Worm (Caenorhabditis elegans) whole organism, late embryonic: ENCODE data around the gene fipr-28.
"Not testable (repeated sequence)": the region's sequence is repeated elsewhere in the genome, so short reads cannot be mapped to it uniquely, and the experiment has no call there.

Experiments
- ceh-2 ChIP-seq: sonication (generic microtip); optimal IDR thresholded peaks from 2 replicates; lab custom pipeline; 2016; ENCODE audit warnings: missing genotype, missing genetic modification characterization, missing compliant biosample characterization
- ceh-24 ChIP-seq: sonication (generic microtip); optimal IDR thresholded peaks from 2 replicates; lab custom pipeline; 2016; ENCODE audit warnings: mild to moderate bottlenecking, missing genetic modification characterization, missing compliant biosample characterization
- nhr-11 ChIP-seq: fragments of 150-350 bp; optimal IDR thresholded peaks from 2 replicates; lab custom pipeline; 2014; ENCODE audit warnings: missing biosample characterization, missing genetic modification characterization

Gene fipr-28

DNA sequence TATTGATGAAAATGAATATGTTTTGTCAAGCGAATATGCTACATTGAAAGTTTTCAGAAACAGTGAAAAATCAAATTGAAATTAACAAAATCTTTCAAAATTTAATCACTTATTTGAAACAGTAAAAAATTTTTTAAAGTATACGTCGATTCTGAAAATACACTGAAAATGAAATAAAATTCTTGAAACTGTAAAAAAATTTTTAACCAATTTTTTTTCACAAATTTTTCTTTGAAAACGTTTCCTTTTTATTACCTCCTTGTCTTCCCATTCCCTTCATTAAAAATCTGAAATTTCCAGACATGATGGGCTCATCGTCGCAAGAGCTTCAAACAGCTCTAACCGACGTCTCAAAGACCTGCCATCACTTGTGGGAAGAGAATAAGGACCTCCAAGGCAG is 36.2 kb downstream of the fipr-28 start, which contains the start of gene sta-1:
Gene sta-1, plus strand, starts transcription at position 301 of the 400 bp plus-strand sequence.
- not testable (repeated sequence) for TF ChIP-seq ceh-24 (tag; lab: Kevin White, UChicago); nhr-11; ceh-2 (tag; lab: Kevin White, UChicago)
